Worm (Caenorhabditis elegans) whole organism, young adult: ENCODE measurements around the gene F39E9.14.

Source experiments
- B0019.2 ChIP-seq: fragments of 200-800 bp; sonication (Bioruptor generic); conservative IDR thresholded peaks from 2 replicates; pipeline ENCODE4 v1.3.6; 2022; ENCODE audit warnings: missing genetic modification reagents, missing genetic modification characterization, missing compliant biosample characterization
- B0035.1 ChIP-seq: sonication (generic microtip); optimal IDR thresholded peaks from 2 replicates; lab custom pipeline; 2016; ENCODE audit warnings: missing genetic modification characterization, mild to moderate bottlenecking, missing compliant biosample characterization, missing genotype, missing genetic modification reagents
- B0261.1 ChIP-seq: sonication (generic microtip); optimal IDR thresholded peaks from 2 replicates; lab custom pipeline; 2016; ENCODE audit warnings: mild to moderate bottlenecking, missing genetic modification characterization, moderate library complexity, missing compliant biosample characterization
- B0336.3 ChIP-seq: fragments of 200-800 bp; sonication (Bioruptor generic); IDR thresholded peaks from 2 replicates; pipeline ENCODE4 v1.3.6; 2022; ENCODE audit warnings: missing genetic modification characterization, missing compliant biosample characterization
- C17E4.6 ChIP-seq: fragments of 200-800 bp; sonication (Bioruptor generic); IDR thresholded peaks from 2 replicates; pipeline ENCODE4 v1.3.6; 2022; ENCODE audit warnings: missing genetic modification reagents, missing genetic modification characterization, missing compliant biosample characterization
- D2030.7 ChIP-seq: fragments of 200-800 bp; sonication (Bioruptor generic); IDR thresholded peaks from 2 replicates; pipeline ENCODE4 v1.3.6; 2022; ENCODE audit warnings: missing genetic modification reagents, missing genetic modification characterization, missing compliant biosample characterization
- F23B12.7 ChIP-seq: sonication (generic microtip); optimal IDR thresholded peaks from 2 replicates; lab custom pipeline; 2017; ENCODE audit warnings: missing genetic modification characterization, mild to moderate bottlenecking, missing compliant biosample characterization, antibody characterized with exemption, moderate library complexity; ENCODE audit not compliant: insufficient read depth
- T07F8.4 ChIP-seq: sonication (generic microtip); optimal IDR thresholded peaks from 2 replicates; lab custom pipeline; 2016; ENCODE audit warnings: mild to moderate bottlenecking, missing genetic modification characterization, moderate library complexity, missing compliant biosample characterization
- Y67H2A.10 ChIP-seq: fragments of 200-800 bp; sonication (Bioruptor generic); conservative IDR thresholded peaks from 2 replicates; pipeline ENCODE4 v1.3.6; 2022; ENCODE audit warnings: missing genetic modification reagents, missing genetic modification characterization, missing compliant biosample characterization
- Y79H2A.3 ChIP-seq: fragments of 200-800 bp; sonication (Bioruptor generic); conservative IDR thresholded peaks from 2 replicates; pipeline ENCODE4 v1.3.6; 2022; ENCODE audit warnings: missing genetic modification reagents, missing genetic modification characterization, missing compliant biosample characterization
- Y95B8A.8 ChIP-seq: fragments of 200-800 bp; sonication (Bioruptor generic); IDR thresholded peaks from 2 replicates; pipeline ENCODE4 v1.3.6; 2022; ENCODE audit warnings: missing genetic modification reagents, missing genetic modification characterization, missing compliant biosample characterization
- ZK185.1 ChIP-seq: sonication (generic microtip); optimal IDR thresholded peaks from 2 replicates; lab custom pipeline; 2016; ENCODE audit warnings: mild to moderate bottlenecking, missing genetic modification characterization, missing compliant biosample characterization; ENCODE audit not compliant: poor library complexity, severe bottlenecking
- akir-1 ChIP-seq: fragments of 200-800 bp; sonication (Bioruptor generic); optimal IDR thresholded peaks from 2 replicates; lab custom pipeline; 2018; ENCODE audit warnings: mild to moderate bottlenecking, missing genetic modification characterization, moderate library complexity, missing compliant biosample characterization
- atf-7 ChIP-seq: sonication (generic microtip); optimal IDR thresholded peaks from 2 replicates; lab custom pipeline; 2017; ENCODE audit warnings: mild to moderate bottlenecking, missing genetic modification characterization, missing compliant biosample characterization
- athp-1 ChIP-seq: sonication (generic microtip); optimal IDR thresholded peaks from 2 replicates; lab custom pipeline; 2017; ENCODE audit warnings: mild to moderate bottlenecking, missing genetic modification characterization, missing compliant biosample characterization
- attf-5 ChIP-seq: fragments of 200-800 bp; sonication (Bioruptor generic); optimal IDR thresholded peaks from 2 replicates; lab custom pipeline; 2018; ENCODE audit warnings: mild to moderate bottlenecking, missing genetic modification characterization, missing compliant biosample characterization
- bed-1 ChIP-seq: fragments of 200-800 bp; sonication (Bioruptor generic); IDR thresholded peaks from 2 replicates; pipeline ENCODE4 v1.3.6; 2022; ENCODE audit warnings: missing genetic modification reagents, missing genetic modification characterization, missing compliant biosample characterization
- ceh-100 ChIP-seq: fragments of 200-800 bp; sonication (Bioruptor generic); IDR thresholded peaks from 2 replicates; pipeline ENCODE4 v1.3.6; 2022; ENCODE audit warnings: missing genetic modification reagents, missing genetic modification characterization, missing compliant biosample characterization
- ceh-58 ChIP-seq: fragments of 200-800 bp; sonication (Bioruptor generic); IDR thresholded peaks from 2 replicates; pipeline ENCODE4 v1.3.6; 2022; ENCODE audit warnings: missing genetic modification characterization, missing compliant biosample characterization
- chd-7 ChIP-seq: sonication (generic microtip); optimal IDR thresholded peaks from 2 replicates; lab custom pipeline; 2016; ENCODE audit warnings: mild to moderate bottlenecking, missing genetic modification characterization, moderate library complexity, missing compliant biosample characterization
- dox-1 ChIP-seq: fragments of 200-800 bp; sonication (Bioruptor generic); IDR thresholded peaks from 2 replicates; pipeline ENCODE4 v1.3.6; 2022; ENCODE audit warnings: missing genetic modification reagents, missing genetic modification characterization, missing compliant biosample characterization
- dpl-1 ChIP-seq: fragments of 150-350 bp; optimal IDR thresholded peaks from 2 replicates; lab custom pipeline; 2014; ENCODE audit warnings: missing biosample characterization, missing genetic modification reagents, missing genetic modification characterization
- egl-18 ChIP-seq: fragments of 200-800 bp; sonication (Bioruptor generic); IDR thresholded peaks from 2 replicates; pipeline ENCODE4 v1.3.6; 2022; ENCODE audit warnings: missing genetic modification reagents, missing genetic modification characterization, missing compliant biosample characterization
- egrh-3 ChIP-seq: fragments of 200-800 bp; sonication (Bioruptor generic); IDR thresholded peaks from 2 replicates; pipeline ENCODE4 v1.3.6; 2022; ENCODE audit warnings: missing genetic modification reagents, missing genetic modification characterization, missing compliant biosample characterization
- hmg-1.2 ChIP-seq: fragments of 200-800 bp; sonication (Bioruptor generic); IDR thresholded peaks from 2 replicates; pipeline ENCODE4 v1.3.6; 2022; ENCODE audit warnings: missing genetic modification reagents, missing genetic modification characterization, missing compliant biosample characterization
- hrde-1 ChIP-seq: sonication (generic microtip); optimal IDR thresholded peaks from 2 replicates; lab custom pipeline; 2016; ENCODE audit warnings: missing genetic modification characterization, mild to moderate bottlenecking, missing compliant biosample characterization, moderate library complexity, missing genotype, missing genetic modification reagents, borderline replicate concordance
- let-526 ChIP-seq: fragments of 200-800 bp; sonication (Bioruptor generic); IDR thresholded peaks from 2 replicates; pipeline ENCODE4 v1.3.6; 2022; ENCODE audit warnings: missing genetic modification reagents, missing genetic modification characterization, missing compliant biosample characterization
- let-607 ChIP-seq, 2 experiments: fragments of 200-800 bp in 1 of 2; sonication (Bioruptor generic) in 1 of 2; sonication (generic microtip) in 1 of 2; optimal IDR thresholded peaks; 2 replicates each; lab custom pipeline; 2016 to 2018; ENCODE audit warnings: mild to moderate bottlenecking in 2 of 2, missing compliant biosample characterization in 2 of 2, missing genetic modification characterization in 2 of 2, moderate library complexity in 2 of 2, missing genotype in 1 of 2
- lin-26 ChIP-seq: fragments of 200-800 bp; sonication (Bioruptor generic); IDR thresholded peaks from 2 replicates; pipeline ENCODE4 v1.3.6; 2022; ENCODE audit warnings: missing genetic modification reagents, missing genetic modification characterization, missing compliant biosample characterization
- lin-35 ChIP-seq, 3 experiments: fragments of 150-350 bp in 2 of 3; sonication (generic microtip) in 1 of 3; optimal IDR thresholded peaks; 2 replicates each; lab custom pipeline; 2014 to 2018; ENCODE audit warnings: missing biosample characterization in 3 of 3, missing genetic modification characterization in 3 of 3, missing genetic modification reagents in 3 of 3
- lin-40 ChIP-seq: sonication (generic microtip); optimal IDR thresholded peaks from 2 replicates; lab custom pipeline; 2016; ENCODE audit warnings: missing genetic modification characterization, mild to moderate bottlenecking, missing compliant biosample characterization, missing genotype, missing genetic modification reagents
- lin-54 ChIP-seq: fragments of 200-800 bp; sonication (Bioruptor generic); optimal IDR thresholded peaks from 2 replicates; lab custom pipeline; 2018; ENCODE audit warnings: mild to moderate bottlenecking, missing genetic modification characterization, missing compliant biosample characterization
- lsl-1 ChIP-seq: fragments of 200-800 bp; sonication (Bioruptor generic); optimal IDR thresholded peaks from 2 replicates; lab custom pipeline; 2018; ENCODE audit warnings: mild to moderate bottlenecking, missing genetic modification characterization, moderate library complexity, missing compliant biosample characterization
- mxl-1 ChIP-seq: sonication (generic microtip); optimal IDR thresholded peaks from 2 replicates; lab custom pipeline; 2016; ENCODE audit warnings: missing genetic modification characterization, missing compliant biosample characterization
- nfya-2 ChIP-seq: fragments of 200-800 bp; sonication (Bioruptor generic); IDR thresholded peaks from 2 replicates; pipeline ENCODE4 v1.3.6; 2022; ENCODE audit warnings: missing genetic modification reagents, missing genetic modification characterization, missing compliant biosample characterization
- nfyb-1 ChIP-seq: fragments of 200-800 bp; sonication (Bioruptor generic); IDR thresholded peaks from 2 replicates; pipeline ENCODE4 v1.3.6; 2022; ENCODE audit warnings: missing genetic modification reagents, missing genetic modification characterization, missing compliant biosample characterization
- nhr-179 ChIP-seq: sonication (generic microtip); optimal IDR thresholded peaks from 2 replicates; lab custom pipeline; 2016; ENCODE audit warnings: mild to moderate bottlenecking, missing genetic modification characterization, missing compliant biosample characterization
- nhr-27 ChIP-seq: fragments of 200-800 bp; sonication (Bioruptor generic); optimal IDR thresholded peaks from 2 replicates; lab custom pipeline; 2018; ENCODE audit warnings: mild to moderate bottlenecking, missing genetic modification characterization, moderate library complexity, missing compliant biosample characterization
- rcor-1 ChIP-seq: fragments of 200-800 bp; sonication (Bioruptor generic); IDR thresholded peaks from 2 replicates; pipeline ENCODE4 v1.3.6; 2022; ENCODE audit warnings: missing genetic modification reagents, missing genetic modification characterization, missing compliant biosample characterization
- rpc-1 ChIP-seq, 2 experiments: fragments of 150-350 bp in 1 of 2; sonication (generic microtip) in 1 of 2; optimal IDR thresholded peaks; 2 replicates each; lab custom pipeline; 2014 to 2018; ENCODE audit warnings: missing biosample characterization in 1 of 2, missing genetic modification characterization in 1 of 2, missing genetic modification reagents in 1 of 2, missing genotype in 1 of 2
- snpc-1.3 ChIP-seq: sonication (generic microtip); optimal IDR thresholded peaks from 2 replicates; lab custom pipeline; 2017; ENCODE audit warnings: missing genetic modification characterization, mild to moderate bottlenecking, missing compliant biosample characterization, antibody characterized with exemption, moderate library complexity, missing genotype, missing genetic modification reagents; ENCODE audit not compliant: insufficient read depth
- tbp1 ChIP-seq: fragments of 200-800 bp; sonication (Bioruptor generic); optimal IDR thresholded peaks from 2 replicates; lab custom pipeline; 2018; ENCODE audit warnings: mild to moderate bottlenecking, missing genetic modification characterization, missing compliant biosample characterization
- zfh-2 ChIP-seq: fragments of 200-800 bp; sonication (Bioruptor generic); conservative IDR thresholded peaks from 2 replicates; pipeline ENCODE4 v1.3.6; 2022; ENCODE audit warnings: missing genetic modification reagents, missing genetic modification characterization, missing compliant biosample characterization
- ztf-22 ChIP-seq: fragments of 200-800 bp; sonication (Bioruptor generic); optimal IDR thresholded peaks from 2 replicates; lab custom pipeline; 2018; ENCODE audit warnings: mild to moderate bottlenecking, missing genetic modification characterization, moderate library complexity, missing compliant biosample characterization
- ztf-25 ChIP-seq: fragments of 200-800 bp; sonication (Bioruptor generic); IDR thresholded peaks from 2 replicates; pipeline ENCODE4 v1.3.6; 2022; ENCODE audit warnings: missing genetic modification reagents, missing genetic modification characterization, missing compliant biosample characterization

F39E9.14 gene

DNA sequence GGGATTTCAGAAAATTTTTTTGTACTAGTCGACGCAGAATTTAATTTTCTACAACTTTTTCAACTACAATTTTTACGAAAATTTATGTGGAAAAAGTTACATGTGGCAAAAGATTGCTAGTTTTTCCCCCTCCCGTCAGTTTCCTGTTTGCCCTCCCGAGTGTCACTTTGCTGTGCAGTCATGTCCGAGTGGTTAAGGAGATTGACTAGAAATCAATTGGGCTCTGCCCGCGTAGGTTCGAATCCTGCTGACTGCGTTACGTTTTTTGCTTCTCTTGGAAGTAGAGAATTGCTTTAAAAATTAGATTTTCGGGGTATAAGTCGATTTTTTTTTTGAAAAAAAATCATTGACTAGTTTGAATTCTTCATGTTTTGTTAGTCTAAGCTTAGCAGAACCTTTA lies 22.6 kb downstream of the F39E9.14 start (continued):
- TF ChIP-seq rpc-1 (optimal IDR thresholded peaks at IDR 0.05; lab: Kevin White, UChicago) (peak; percentile 65), rpc-1 (tag; optimal IDR thresholded peaks at IDR 0.05; lab: Kevin White, UChicago) (peak; percentile 78), nfyb-1 (GFP tag; lab: Robert Waterston, UW) (peak; percentile 66), B0261.1 (tag; lab: Kevin White, UChicago) (peak; percentile 80), ztf-25 (GFP tag; lab: Robert Waterston, UW) (0 out of 2 replicates have a peak, but pooled peaks have one; percentile 38), chd-7 (tag; lab: Kevin White, UChicago) (peak; percentile 14), C17E4.6 (no peak), rcor-1 (GFP tag; lab: Robert Waterston, UW) (no peak), dpl-1 (no peak), ceh-100 (0 out of 2 replicates have a peak, but pooled peaks have one; percentile 32), dox-1 (GFP tag; lab: Robert Waterston, UW) (0 out of 2 replicates have a peak, but pooled peaks have one; percentile 31), ZK185.1 (tag; lab: Kevin White, UChicago) (no peak), D2030.7 (GFP tag; lab: Robert Waterston, UW) (no peak), let-607 (tag; optimal IDR thresholded peaks at IDR 0.05; lab: Kevin White, UChicago) (no peak), lin-26 (peak; percentile 80; the same call in 1 of the 2 replicates), Y95B8A.8 (GFP tag; lab: Robert Waterston, UW) (no peak), hrde-1 (tag; lab: Kevin White, UChicago) (no peak), egl-18 (no peak), B0336.3 (GFP tag; lab: Robert Waterston, UW) (no peak), B0035.1 (no peak), tbp1 (GFP tag; lab: Kevin White, UChicago) (peak; percentile 95), atf-7 (no peak), attf-5 (GFP tag; lab: Kevin White, UChicago) (peak; percentile 32), zfh-2 (GFP tag; lab: Robert Waterston, UW) (no peak)

DNA sequence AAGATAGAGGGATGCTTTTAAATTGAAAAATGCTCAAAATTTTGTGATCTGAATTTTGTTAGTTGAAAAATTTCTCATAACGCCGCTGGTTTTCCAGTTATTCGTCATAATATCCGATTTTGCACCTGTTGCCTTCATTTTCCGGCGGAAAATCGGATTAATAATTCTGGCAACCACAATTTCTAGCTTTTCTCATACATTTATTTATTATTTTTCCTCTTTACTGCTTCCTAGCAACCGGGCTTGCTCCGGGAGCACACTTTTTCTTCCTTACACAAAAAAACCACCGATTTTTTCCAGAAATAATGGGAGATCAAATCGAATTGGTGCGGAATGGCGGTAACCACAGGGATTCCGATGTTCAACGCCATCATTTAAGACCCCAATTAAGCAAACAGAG lies 23.1 kb downstream of the F39E9.14 start, which contains the start of gene F02E11.7:
Gene F02E11.7, plus strand, starts transcription at position 301 of the 400 bp plus-strand sequence.
- TF ChIP-seq nhr-27 (tag; lab: Kevin White, UChicago): no peak
- no peak for TF ChIP-seq athp-1 (tag; lab: Kevin White, UChicago)
- no peak for TF ChIP-seq nfya-2 (GFP tag; lab: Robert Waterston, UW)
- TF ChIP-seq ztf-22 (GFP tag; lab: Kevin White, UChicago): no peak
- TF ChIP-seq Y79H2A.3 (GFP tag; lab: Robert Waterston, UW): no peak
- no peak for TF ChIP-seq B0019.2
- no peak for TF ChIP-seq egrh-3 (GFP tag; lab: Robert Waterston, UW)
- TF ChIP-seq tbp1 (GFP tag; lab: Kevin White, UChicago): no peak
- TF ChIP-seq T07F8.4 (tag; lab: Kevin White, UChicago): no peak
- TF ChIP-seq Y67H2A.10 (GFP tag; lab: Robert Waterston, UW): no peak
- TF ChIP-seq lin-40 (tag; lab: Kevin White, UChicago): no peak

DNA sequence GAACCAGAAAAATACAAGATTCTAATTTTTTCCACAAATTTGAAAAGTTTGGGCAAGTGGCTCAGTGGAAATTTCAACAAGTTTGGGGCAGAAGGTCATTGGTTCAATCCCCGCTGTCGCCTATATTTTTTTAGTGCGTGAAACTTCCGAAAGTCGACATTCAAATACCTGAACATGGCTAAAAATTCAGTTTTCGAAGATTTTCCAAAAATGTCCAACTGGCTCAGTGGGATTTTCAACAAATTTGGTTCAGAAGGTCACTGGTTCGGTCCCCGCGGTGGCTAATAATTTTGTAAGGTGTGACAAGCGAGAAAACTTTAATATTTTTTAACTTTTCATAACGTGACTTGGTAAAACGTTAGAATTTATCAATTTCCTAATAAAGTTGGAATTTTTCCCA lies 25.7 kb downstream of the F39E9.14 start:
- TF ChIP-seq rpc-1 (optimal IDR thresholded peaks at IDR 0.05; lab: Kevin White, UChicago) (no peak), rpc-1 (tag; optimal IDR thresholded peaks at IDR 0.05; lab: Kevin White, UChicago) (peak; percentile 58), dpl-1 (no peak), hmg-1.2 (GFP tag; lab: Robert Waterston, UW) (no peak), lsl-1 (no peak), B0261.1 (tag; lab: Kevin White, UChicago) (peak; percentile 44), bed-1 (GFP tag; lab: Robert Waterston, UW) (no peak), ceh-58 (no peak), nhr-179 (no peak), lin-35 (GFP tag; optimal IDR thresholded peaks at IDR 0.05; lab: Kevin White, UChicago) (no peak), F23B12.7 (tag; lab: Kevin White, UChicago) (no peak), akir-1 (no peak), snpc-1.3 (tag; lab: Kevin White, UChicago) (no peak), mxl-1 (tag; lab: Kevin White, UChicago) (no peak), tbp1 (GFP tag; lab: Kevin White, UChicago) (peak; percentile 67), let-526 (GFP tag; lab: Robert Waterston, UW) (no peak), lin-54 (GFP tag; lab: Kevin White, UChicago) (no peak)
